Fruit fly (Drosophila melanogaster): ENCODE measurements around the gene Ype.

DNA sequence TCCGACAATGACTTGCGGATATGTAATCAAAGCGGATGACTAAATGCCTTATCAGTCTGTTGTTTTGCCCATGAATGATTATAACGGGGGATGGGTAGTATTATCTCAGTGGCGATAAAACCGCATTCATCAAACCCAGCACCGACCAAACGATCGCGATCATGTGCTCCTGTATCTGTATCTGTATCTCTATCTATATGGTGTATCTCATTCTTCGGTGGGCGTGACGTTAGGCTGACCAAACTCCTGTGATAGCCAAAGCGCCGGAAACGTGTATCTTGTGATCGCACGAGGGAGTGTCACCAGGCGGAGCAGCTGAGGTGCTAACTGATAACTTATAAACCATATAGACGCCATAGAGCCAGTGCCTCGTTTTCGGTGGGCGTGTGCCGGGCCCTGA lies 5.5 kb upstream of the Ype start:
- TF ChIP-seq h (optimal IDR thresholded peaks at IDR 0.05) (no peak), insv (optimal IDR thresholded peaks at IDR 0.05) (no peak), Myc (optimal IDR thresholded peaks at IDR 0.05) (no peak), ttk (optimal IDR thresholded peaks at IDR 0.05) (no peak)
